In genomic region chr3R:27274533-27275447, dm6 we compare ENCODE assay signal across 1 fruit fly cellular context.
TF ChIP-seq lines count a peak whose summit lies in the region.

CG5938 (plus strand) TSS chr3R:27274794.

TF ChIP-seq in whole organism, embryonic, 481 proteins besides CTCF, POLR2A, EP300 and RAD21 (continued from another document and continues in another):
- TF ChIP-seq scrt (GFP tag; optimal IDR thresholded peaks at IDR 0.05; lab: Kevin White, UChicago) (peak; percentile 13), wdn (GFP tag; IDR thresholded peaks at IDR 0.05; lab: Robert Waterston, UW) (no peak), CG31224 (GFP tag; IDR thresholded peaks at IDR 0.05; lab: Robert Waterston, UW) (no peak), wek (GFP tag; optimal IDR thresholded peaks at IDR 0.05; lab: Kevin White, UChicago) (no peak), CG17385 (GFP tag; optimal IDR thresholded peaks at IDR 0.05; lab: Kevin White, UChicago) (peak; percentile 48), CG4282 (GFP tag; optimal IDR thresholded peaks at IDR 0.05; lab: Kevin White, UChicago) (no peak), CG11696 (GFP tag; IDR thresholded peaks at IDR 0.05; lab: Robert Waterston, UW) (no peak), CG34376 (GFP tag; optimal IDR thresholded peaks at IDR 0.05; lab: Kevin White, UChicago) (peak; percentile 8), Side (GFP tag; optimal IDR thresholded peaks at IDR 0.05; lab: Kevin White, UChicago) (no peak), CG13424 (tag; optimal IDR thresholded peaks at IDR 0.05; lab: Kevin White, UChicago) (peak; percentile 52), CG18262 (tag; optimal IDR thresholded peaks at IDR 0.05; lab: Kevin White, UChicago) (peak; percentile 36), lov (optimal IDR thresholded peaks at IDR 0.05; lab: Kevin White, UChicago) (no peak), lov (GFP tag; IDR thresholded peaks at IDR 0.05; lab: Robert Waterston, UW) (no peak), CG7271 (tag; optimal IDR thresholded peaks at IDR 0.05; lab: Kevin White, UChicago) (no peak), lilli (GFP tag; optimal IDR thresholded peaks at IDR 0.05; lab: Kevin White, UChicago) (peak; percentile 27), CG12391 (tag; optimal IDR thresholded peaks at IDR 0.05; lab: Kevin White, UChicago) (peak; percentile 47), dan (GFP tag; IDR thresholded peaks at IDR 0.05; lab: Robert Waterston, UW) (no peak), CG18476 (GFP tag; optimal IDR thresholded peaks at IDR 0.05; lab: Kevin White, UChicago) (peak; percentile 19), knrl (GFP tag; IDR thresholded peaks at IDR 0.05; lab: Robert Waterston, UW; ENCODE audit: partially characterized antibody) (no peak), CG42726 (GFP tag; IDR thresholded peaks at IDR 0.05; lab: Robert Waterston, UW; ENCODE audit: partially characterized antibody) (no peak), NC2α (GFP tag; optimal IDR thresholded peaks at IDR 0.05; lab: Kevin White, UChicago) (no peak), pros (GFP tag; optimal IDR thresholded peaks at IDR 0.05; lab: Kevin White, UChicago) (no peak), inv (GFP tag; IDR thresholded peaks at IDR 0.05; lab: Robert Waterston, UW; ENCODE audit: partially characterized antibody) (no peak), dm (GFP tag; optimal IDR thresholded peaks at IDR 0.05; lab: Kevin White, UChicago) (no peak), z (GFP tag; IDR thresholded peaks at IDR 0.05; lab: Robert Waterston, UW) (no peak), CG11504 (tag; optimal IDR thresholded peaks at IDR 0.05; lab: Kevin White, UChicago) (peak; percentile 50), da (GFP tag; optimal IDR thresholded peaks at IDR 0.05; lab: Kevin White, UChicago) (no peak), Ets97D (GFP tag; optimal IDR thresholded peaks at IDR 0.05; lab: Kevin White, UChicago) (no peak), sc (optimal IDR thresholded peaks at IDR 0.05; lab: Kevin White, UChicago) (no peak), sc (GFP tag; optimal IDR thresholded peaks at IDR 0.05; lab: Kevin White, UChicago) (no peak), gt (GFP tag; IDR thresholded peaks at IDR 0.05; lab: Robert Waterston, UW) (no peak), gcm (GFP tag; optimal IDR thresholded peaks at IDR 0.05; lab: Kevin White, UChicago) (no peak), luna (GFP tag; optimal IDR thresholded peaks at IDR 0.05; lab: Kevin White, UChicago) (no peak), Dek (tag; optimal IDR thresholded peaks at IDR 0.05; lab: Kevin White, UChicago) (peak; percentile 22), fru (optimal IDR thresholded peaks at IDR 0.05; lab: Kevin White, UChicago) (no peak), bsh (GFP tag; optimal IDR thresholded peaks at IDR 0.05; lab: Kevin White, UChicago) (peak in 1 of 2 experiments; percentile 23), CG1647 (GFP tag; optimal IDR thresholded peaks at IDR 0.05; lab: Kevin White, UChicago) (no peak), pho (GFP tag; optimal IDR thresholded peaks at IDR 0.05; lab: Kevin White, UChicago) (no peak), CG15514 (GFP tag; optimal IDR thresholded peaks at IDR 0.05; lab: Kevin White, UChicago) (peak; percentile 62), ab (GFP tag; optimal IDR thresholded peaks at IDR 0.05; lab: Kevin White, UChicago) (no peak), Fer1 (GFP tag; optimal IDR thresholded peaks at IDR 0.05; lab: Kevin White, UChicago) (peak; percentile 22), CG5953 (GFP tag; IDR thresholded peaks at IDR 0.05; lab: Robert Waterston, UW) (no peak), tll (GFP tag; optimal IDR thresholded peaks at IDR 0.05; lab: Kevin White, UChicago) (peak in 1 of 2 experiments; percentile 76), CG9609 (GFP tag; optimal IDR thresholded peaks at IDR 0.05; lab: Kevin White, UChicago) (no peak), Scr (GFP tag; IDR thresholded peaks at IDR 0.05; lab: Robert Waterston, UW; ENCODE audit: partially characterized antibody) (peak; percentile 24; the same call in 1 of the 2 replicates), h (optimal IDR thresholded peaks at IDR 0.05; lab: Kevin White, UChicago) (no peak), hbn (GFP tag; IDR thresholded peaks at IDR 0.05; lab: Robert Waterston, UW; ENCODE audit: partially characterized antibody) (no peak), Dll (GFP tag; IDR thresholded peaks at IDR 0.05; lab: Robert Waterston, UW; ENCODE audit: partially characterized antibody) (0 out of 4 replicates have a peak, but pooled peaks have one; percentile 21), oc (tag; optimal IDR thresholded peaks at IDR 0.05; lab: Kevin White, UChicago) (no peak), lab (GFP tag; optimal IDR thresholded peaks at IDR 0.05; lab: Kevin White, UChicago) (peak; percentile 46), CG1603 (tag; optimal IDR thresholded peaks at IDR 0.05; lab: Kevin White, UChicago) (peak; percentile 1), CG6654 (GFP tag; optimal IDR thresholded peaks at IDR 0.05; lab: Kevin White, UChicago) (no peak), sd (tag; optimal IDR thresholded peaks at IDR 0.05; lab: Kevin White, UChicago) (no peak), CG6175 (GFP tag; IDR thresholded peaks at IDR 0.05; lab: Robert Waterston, UW) (no peak), yki (optimal IDR thresholded peaks at IDR 0.05; lab: Kevin White, UChicago) (no peak), pfk (GFP tag; optimal IDR thresholded peaks at IDR 0.05; lab: Kevin White, UChicago) (no peak), CG5245 (GFP tag; optimal IDR thresholded peaks at IDR 0.05; lab: Kevin White, UChicago) (no peak), Nf-YC (tag; optimal IDR thresholded peaks at IDR 0.05; lab: Kevin White, UChicago) (peak; percentile 23), CG3726 (GFP tag; IDR thresholded peaks at IDR 0.05; lab: Robert Waterston, UW) (no peak), zf30C (GFP tag; optimal IDR thresholded peaks at IDR 0.05; lab: Kevin White, UChicago) (no peak), CG4730 (GFP tag; IDR thresholded peaks at IDR 0.05; lab: Robert Waterston, UW) (no peak), Aef1 (GFP tag; IDR thresholded peaks at IDR 0.05; lab: Robert Waterston, UW) (peak; percentile 48; the same call in 2 of the 3 replicates), Max (GFP tag; optimal IDR thresholded peaks at IDR 0.05; lab: Kevin White, UChicago) (no peak), Deaf1 (tag; optimal IDR thresholded peaks at IDR 0.05; lab: Kevin White, UChicago) (peak; percentile 35), CG6791 (GFP tag; IDR thresholded peaks at IDR 0.05; lab: Robert Waterston, UW; ENCODE audit: partially characterized antibody) (no peak), Tbp (GFP tag; optimal IDR thresholded peaks at IDR 0.05; lab: Kevin White, UChicago) (no peak), CG10274 (GFP tag; optimal IDR thresholded peaks at IDR 0.05; lab: Kevin White, UChicago) (no peak), CG7839 (tag; optimal IDR thresholded peaks at IDR 0.05; lab: Kevin White, UChicago) (peak; percentile 18), Dbx (GFP tag; IDR thresholded peaks at IDR 0.05; lab: Robert Waterston, UW) (0 out of 3 replicates have a peak, but pooled peaks have one; percentile 27), Oli (tag; optimal IDR thresholded peaks at IDR 0.05; lab: Kevin White, UChicago) (no peak), CG6272 (GFP tag; IDR thresholded peaks at IDR 0.05; lab: Robert Waterston, UW) (no peak), Eip74EF (GFP tag; optimal IDR thresholded peaks at IDR 0.05; lab: Kevin White, UChicago) (peak in 1 of 2 experiments; percentile 12), row (GFP tag; IDR thresholded peaks at IDR 0.05; lab: Robert Waterston, UW) (peak; percentile 67), Trl (optimal IDR thresholded peaks at IDR 0.05; lab: Kevin White, UChicago) (no peak), Trl (GFP tag; optimal IDR thresholded peaks at IDR 0.05; lab: Kevin White, UChicago) (no peak), Taf1 (GFP tag; IDR thresholded peaks at IDR 0.05; lab: Robert Waterston, UW) (no peak), Blimp-1 (GFP tag; optimal IDR thresholded peaks at IDR 0.05; lab: Kevin White, UChicago) (peak; percentile 6), CG11247 (GFP tag; IDR thresholded peaks at IDR 0.05; lab: Robert Waterston, UW) (no peak), CG7745 (tag; optimal IDR thresholded peaks at IDR 0.05; lab: Kevin White, UChicago) (no peak), CG14710 (tag; optimal IDR thresholded peaks at IDR 0.05; lab: Kevin White, UChicago) (peak; percentile 58), Hsf (GFP tag; optimal IDR thresholded peaks at IDR 0.05; lab: Kevin White, UChicago) (no peak), CG5180 (GFP tag; optimal IDR thresholded peaks at IDR 0.05; lab: Kevin White, UChicago) (no peak), CG8765 (GFP tag; IDR thresholded peaks at IDR 0.05; lab: Robert Waterston, UW) (no peak), NK7.1 (GFP tag; optimal IDR thresholded peaks at IDR 0.05; lab: Kevin White, UChicago) (no peak), Oaz (GFP tag; IDR thresholded peaks at IDR 0.05; lab: Robert Waterston, UW) (no peak), CG7372 (GFP tag; IDR thresholded peaks at IDR 0.05; lab: Robert Waterston, UW) (no peak), Atf-2 (GFP tag; optimal IDR thresholded peaks at IDR 0.05; lab: Kevin White, UChicago) (no peak), pzg (GFP tag; optimal IDR thresholded peaks at IDR 0.05; lab: Kevin White, UChicago) (peak; percentile 32), CG34224 (GFP tag; IDR thresholded peaks at IDR 0.05; lab: Robert Waterston, UW; ENCODE audit: partially characterized antibody) (peak; percentile 38; the same call in 2 of the 3 replicates), CG18764 (GFP tag; optimal IDR thresholded peaks at IDR 0.05; lab: Kevin White, UChicago) (peak; percentile 23), sqz (GFP tag; optimal IDR thresholded peaks at IDR 0.05; lab: Kevin White, UChicago) (no peak), CG7556 (GFP tag; optimal IDR thresholded peaks at IDR 0.05; lab: Kevin White, UChicago) (no peak), CG14014 (GFP tag; IDR thresholded peaks at IDR 0.05; lab: Robert Waterston, UW) (no peak), Atf3 (GFP tag; optimal IDR thresholded peaks at IDR 0.05; lab: Kevin White, UChicago) (no peak), lola (GFP tag; optimal IDR thresholded peaks at IDR 0.05; lab: Kevin White, UChicago) (peak in 1 of 3 experiments; percentile 20), az2 (GFP tag; optimal IDR thresholded peaks at IDR 0.05; lab: Kevin White, UChicago) (peak; percentile 15), CG31365 (tag; optimal IDR thresholded peaks at IDR 0.05; lab: Kevin White, UChicago) (no peak), org-1 (GFP tag; optimal IDR thresholded peaks at IDR 0.05; lab: Kevin White, UChicago) (no peak), bigmax (GFP tag; optimal IDR thresholded peaks at IDR 0.05; lab: Kevin White, UChicago) (no peak), crol (GFP tag; IDR thresholded peaks at IDR 0.05; lab: Robert Waterston, UW) (peak; percentile 73), esg (GFP tag; conservative IDR thresholded peaks at IDR 0.05; lab: Robert Waterston, UW) (0 out of 2 replicates have a peak, but pooled peaks have one; percentile 23), Xbp1 (GFP tag; optimal IDR thresholded peaks at IDR 0.05; lab: Kevin White, UChicago) (peak; percentile 7), phol (tag; optimal IDR thresholded peaks at IDR 0.05; lab: Kevin White, UChicago) (peak; percentile 38), nmo (GFP tag; optimal IDR thresholded peaks at IDR 0.05; lab: Kevin White, UChicago) (peak; percentile 41), D19A (tag; optimal IDR thresholded peaks at IDR 0.05; lab: Kevin White, UChicago) (peak; percentile 2), Gug (GFP tag; IDR thresholded peaks at IDR 0.05; lab: Robert Waterston, UW) (0 out of 4 replicates have a peak, but pooled peaks have one; percentile 9), CG1602 (GFP tag; optimal IDR thresholded peaks at IDR 0.05; lab: Kevin White, UChicago) (peak; percentile 18), E2f1 (GFP tag; IDR thresholded peaks at IDR 0.05; lab: Robert Waterston, UW) (no peak), MESR4 (GFP tag; optimal IDR thresholded peaks at IDR 0.05; lab: Kevin White, UChicago) (peak; percentile 73), pb (GFP tag; optimal IDR thresholded peaks at IDR 0.05; lab: Kevin White, UChicago) (no peak), Sox100B (GFP tag; optimal IDR thresholded peaks at IDR 0.05; lab: Kevin White, UChicago) (peak; percentile 19), amos (GFP tag; IDR thresholded peaks at IDR 0.05; lab: Robert Waterston, UW; ENCODE audit: partially characterized antibody) (no peak), vfl (GFP tag; optimal IDR thresholded peaks at IDR 0.05; lab: Kevin White, UChicago) (no peak), bcd (GFP tag; optimal IDR thresholded peaks at IDR 0.05; lab: Kevin White, UChicago) (peak; percentile 7), CoRest (tag; optimal IDR thresholded peaks at IDR 0.05; lab: Kevin White, UChicago) (peak; percentile 51), CG6854 (GFP tag; optimal IDR thresholded peaks at IDR 0.05; lab: Kevin White, UChicago) (no peak), H2.0 (GFP tag; IDR thresholded peaks at IDR 0.05; lab: Robert Waterston, UW) (peak; percentile 55), crp (GFP tag; optimal IDR thresholded peaks at IDR 0.05; lab: Kevin White, UChicago) (peak; percentile 29 to 88), gsb-n (tag; optimal IDR thresholded peaks at IDR 0.05; lab: Kevin White, UChicago) (no peak), YL-1 (GFP tag; optimal IDR thresholded peaks at IDR 0.05; lab: Kevin White, UChicago) (peak; percentile 35), hkb (optimal IDR thresholded peaks at IDR 0.05; lab: Kevin White, UChicago) (peak; percentile 26), hkb (GFP tag; IDR thresholded peaks at IDR 0.05; lab: Robert Waterston, UW) (no peak), Dfd (GFP tag; optimal IDR thresholded peaks at IDR 0.05; lab: Kevin White, UChicago) (no peak), GATAe (GFP tag; conservative IDR thresholded peaks at IDR 0.05; lab: Robert Waterston, UW) (no peak), croc (GFP tag; conservative IDR thresholded peaks at IDR 0.05; lab: Robert Waterston, UW) (no peak), CG15269 (tag; optimal IDR thresholded peaks at IDR 0.05; lab: Kevin White, UChicago) (peak; percentile 48), HmgD (GFP tag; optimal IDR thresholded peaks at IDR 0.05; lab: Kevin White, UChicago) (no peak), tin (GFP tag; optimal IDR thresholded peaks at IDR 0.05; lab: Kevin White, UChicago) (no peak), NC2β (GFP tag; optimal IDR thresholded peaks at IDR 0.05; lab: Kevin White, UChicago) (no peak), p53 (GFP tag; optimal IDR thresholded peaks at IDR 0.05; lab: Kevin White, UChicago) (no peak), dpn (GFP tag; optimal IDR thresholded peaks at IDR 0.05; lab: Kevin White, UChicago) (peak in 1 of 2 experiments; percentile 42), vvl (GFP tag; IDR thresholded peaks at IDR 0.05; lab: Robert Waterston, UW) (no peak), ind (GFP tag; optimal IDR thresholded peaks at IDR 0.05; lab: Kevin White, UChicago) (peak; percentile 14), Bteb2 (GFP tag; optimal IDR thresholded peaks at IDR 0.05; lab: Kevin White, UChicago) (no peak), CG1233 (GFP tag; optimal IDR thresholded peaks at IDR 0.05; lab: Kevin White, UChicago) (no peak)
